Worm (Caenorhabditis elegans): ENCODE measurements around the gene K08E5.1.

K08E5.1 gene

DNA sequence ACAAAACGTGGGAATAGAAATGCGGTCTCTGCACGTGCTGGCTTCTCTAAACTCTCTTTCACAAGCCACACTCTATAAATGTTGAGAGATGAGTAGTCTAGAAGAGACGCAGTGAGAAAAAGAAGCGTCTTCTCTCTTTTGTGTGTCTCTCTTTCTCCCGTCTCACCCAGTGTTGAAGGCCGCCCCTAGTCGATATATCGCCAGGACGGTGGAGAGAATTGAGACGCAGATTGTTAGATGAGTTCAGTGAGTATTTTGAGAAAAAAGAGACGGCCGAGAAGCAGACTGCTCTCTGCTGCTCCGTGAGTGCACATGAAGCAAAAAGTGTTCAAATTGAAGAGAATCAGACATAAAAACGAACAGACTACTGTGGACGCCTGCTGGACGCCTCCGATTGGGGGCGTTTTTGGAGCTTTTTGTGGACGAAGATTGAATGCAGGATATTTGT is 50.1 kb downstream of the K08E5.1 start (continued):
- TF ChIP-seq ZK546.5 (tag; optimal IDR thresholded peaks at IDR 0.05) (no peak), pha-4 (GFP tag; IDR thresholded peaks at IDR 0.05) (peak; percentile 67), pha-4 (tag; optimal IDR thresholded peaks at IDR 0.05) (peak; percentile 85), rbr-2 (tag; optimal IDR thresholded peaks at IDR 0.05) (peak; percentile 89), tra-1 (GFP tag; IDR thresholded peaks at IDR 0.05) (peak; percentile 84), nhr-111 (GFP tag; optimal IDR thresholded peaks at IDR 0.05) (no peak), Y5F2A.4 (GFP tag; optimal IDR thresholded peaks at IDR 0.05) (no peak), aly-2 (tag; optimal IDR thresholded peaks at IDR 0.05) (no peak), ces-1 (GFP tag; optimal IDR thresholded peaks at IDR 0.05) (peak; percentile 10), daf-12 (tag; optimal IDR thresholded peaks at IDR 0.05) (no peak), zfp-3 (GFP tag; conservative IDR thresholded peaks at IDR 0.05) (no peak), Y48G9A.11 (GFP tag; IDR thresholded peaks at IDR 0.05) (no peak), ceh-44 (GFP tag; IDR thresholded peaks at IDR 0.05) (no peak), nhr-11 (tag; optimal IDR thresholded peaks at IDR 0.05) (peak; percentile 79), lin-15B (tag; optimal IDR thresholded peaks at IDR 0.05) (no peak), lir-3 (tag; optimal IDR thresholded peaks at IDR 0.05) (no peak), hlh-30 (tag; optimal IDR thresholded peaks at IDR 0.05; ENCODE audit: insufficient read depth) (peak; percentile 95), mdt-29 (GFP tag; IDR thresholded peaks at IDR 0.05) (no peak), duxl-1 (tag; optimal IDR thresholded peaks at IDR 0.05; ENCODE audit: poor library complexity) (no peak), ceh-32 (tag; optimal IDR thresholded peaks at IDR 0.05; ENCODE audit: poor library complexity) (no peak), hmg-1.1 (GFP tag; IDR thresholded peaks at IDR 0.05) (peak; percentile 96), zfp-2 (tag; optimal IDR thresholded peaks at IDR 0.05) (no peak), zag-1 (tag; optimal IDR thresholded peaks at IDR 0.05) (peak; percentile 40), F10B5.3 (tag; optimal IDR thresholded peaks at IDR 0.05) (peak; percentile 43), nhr-237 (tag; optimal IDR thresholded peaks at IDR 0.05) (no peak), lin-13 (GFP tag; optimal IDR thresholded peaks at IDR 0.05) (peak; percentile 38), daf-16 (GFP tag; optimal IDR thresholded peaks at IDR 0.05) (peak; percentile 56 to 69), daf-16 (tag; optimal IDR thresholded peaks at IDR 0.05) (peak; percentile 72), ama-1 (optimal IDR thresholded peaks at IDR 0.05) (no peak), snpc-4 (tag; optimal IDR thresholded peaks at IDR 0.05) (no peak), mdl-1 (tag; optimal IDR thresholded peaks at IDR 0.05) (peak; percentile 98 to 99), daf-8 (GFP tag; IDR thresholded peaks at IDR 0.05) (no peak), zip-2 (tag; optimal IDR thresholded peaks at IDR 0.05) (no peak), attf-4 (tag; optimal IDR thresholded peaks at IDR 0.05) (no peak), spr-1 (tag; optimal IDR thresholded peaks at IDR 0.05) (peak; percentile 59), nhr-76 (tag; optimal IDR thresholded peaks at IDR 0.05) (no peak), nhr-10 (tag; optimal IDR thresholded peaks at IDR 0.05) (peak; percentile 33), madf-5 (GFP tag; IDR thresholded peaks at IDR 0.05) (no peak), mep-1 (tag; optimal IDR thresholded peaks at IDR 0.05) (peak; percentile 91), spr-3 (GFP tag; optimal IDR thresholded peaks at IDR 0.05) (peak; percentile 22), F26F4.8 (GFP tag; conservative IDR thresholded peaks at IDR 0.05) (no peak), nhr-48 (tag; optimal IDR thresholded peaks at IDR 0.05) (peak; percentile 94), set-16 (GFP tag; IDR thresholded peaks at IDR 0.05) (peak; percentile 53), cey-2 (tag; optimal IDR thresholded peaks at IDR 0.05; ENCODE audit: borderline replicate concordance, insufficient read depth) (peak; percentile 34), ceh-20 (GFP tag; IDR thresholded peaks at IDR 0.05) (peak; percentile 81), snpc-1.2 (GFP tag; IDR thresholded peaks at IDR 0.05) (no peak), fkh-10 (GFP tag; optimal IDR thresholded peaks at IDR 0.05) (peak; percentile 76), egl-27 (tag; optimal IDR thresholded peaks at IDR 0.05) (no peak), ctbp-1 (GFP tag; IDR thresholded peaks at IDR 0.05) (peak; percentile 85), nhr-28 (tag; optimal IDR thresholded peaks at IDR 0.05) (peak; percentile 81), dmd-9 (GFP tag; IDR thresholded peaks at IDR 0.05) (no peak), dmd-6 (GFP tag; IDR thresholded peaks at IDR 0.05) (peak; percentile 89), aha-1 (tag) (peak; percentile 98)
